Worm (Caenorhabditis elegans) whole organism, mixed stage, embryonic: ENCODE measurements around the gene polq-1.

Experiments
- blmp-1 ChIP-seq: fragments of 150-350 bp; optimal IDR thresholded peaks from 2 replicates; lab custom pipeline; 2014; ENCODE audit warnings: missing biosample characterization, missing genetic modification characterization
- elt-1 ChIP-seq: sonication (generic microtip); optimal IDR thresholded peaks from 2 replicates; lab custom pipeline; 2017; ENCODE audit warnings: missing genetic modification characterization, mild to moderate bottlenecking, missing compliant biosample characterization, antibody characterized with exemption, moderate library complexity, borderline replicate concordance; ENCODE audit not compliant: insufficient read depth
- elt-3 ChIP-seq: fragments of 150-350 bp; optimal IDR thresholded peaks from 2 replicates; lab custom pipeline; 2014; ENCODE audit warnings: missing biosample characterization, missing genetic modification characterization
- ham-2 ChIP-seq: fragments of 200-800 bp; sonication (Bioruptor generic); optimal IDR thresholded peaks from 2 replicates; lab custom pipeline; 2018; ENCODE audit warnings: mild to moderate bottlenecking, missing genetic modification characterization, missing compliant biosample characterization
- lin-13 ChIP-seq: fragments of 150-350 bp; optimal IDR thresholded peaks from 2 replicates; lab custom pipeline; 2014; ENCODE audit warnings: missing biosample characterization, missing genetic modification characterization
- lin-32 ChIP-seq: fragments of 200-800 bp; sonication (Bioruptor generic); optimal IDR thresholded peaks from 2 replicates; lab custom pipeline; 2018; ENCODE audit warnings: mild to moderate bottlenecking, missing genetic modification characterization, missing compliant biosample characterization
- nhr-12 ChIP-seq: fragments of 150-350 bp; optimal IDR thresholded peaks from 2 replicates; lab custom pipeline; 2014; ENCODE audit warnings: missing biosample characterization, missing genetic modification characterization
- nhr-237 ChIP-seq: fragments of 150-350 bp; optimal IDR thresholded peaks from 2 replicates; lab custom pipeline; 2014; ENCODE audit warnings: missing biosample characterization, missing genetic modification characterization
- snpc-4 ChIP-seq: fragments of 150-350 bp; optimal IDR thresholded peaks from 2 replicates; lab custom pipeline; 2014; ENCODE audit warnings: missing biosample characterization, missing genetic modification characterization
- unc-62 ChIP-seq: fragments of 150-350 bp; optimal IDR thresholded peaks from 2 replicates; lab custom pipeline; 2014; ENCODE audit warnings: missing biosample characterization, missing genetic modification reagents, missing genetic modification characterization

ce11 chrIII:5790550-5790949 lies 12.4 kb downstream of the polq-1 start, which contains the start of gene rev-3:
- no peak for TF ChIP-seq nhr-237
- TF ChIP-seq blmp-1: no peak
- no peak for TF ChIP-seq elt-1 (tag; lab: Kevin White, UChicago)
- TF ChIP-seq ham-2 (GFP tag; lab: Kevin White, UChicago): no peak
- no peak for TF ChIP-seq unc-62 (GFP tag; lab: Kevin White, UChicago)
- TF ChIP-seq elt-3: no peak
- TF ChIP-seq lin-13 (tag; lab: Kevin White, UChicago): no peak
- TF ChIP-seq snpc-4: no peak
- no peak for TF ChIP-seq lin-32 (GFP tag; lab: Kevin White, UChicago)
- no peak for TF ChIP-seq nhr-12 (tag; lab: Kevin White, UChicago)
